Worm (Caenorhabditis elegans) whole organism, L4/young adult: ENCODE data around the gene Y50D4A.4.

Experiments used
- W03F9.2 ChIP-seq: fragments of 150-350 bp; optimal IDR thresholded peaks from 2 replicates; lab custom pipeline; 2014; ENCODE audit warnings: missing biosample characterization, missing genetic modification characterization
- him-1 ChIP-seq: sonication (generic microtip); optimal IDR thresholded peaks from 2 replicates; lab custom pipeline; 2016; ENCODE audit warnings: missing genotype, missing genetic modification reagents, missing genetic modification characterization, missing compliant biosample characterization

ce11 chrV:1235355-1235754, 39.4 kb upstream of the Y50D4A.4 start, which contains the start of gene madd-2:
- TF ChIP-seq W03F9.2 (tag; lab: Kevin White, UChicago), result no peak
- no peak for TF ChIP-seq him-1 (tag; lab: Kevin White, UChicago)
